Worm (Caenorhabditis elegans): Measurements from ENCODE around the gene srw-19.
A peak's percentile ranks its signal among the peaks of the same experiment; 100 is the strongest.

srw-19 gene

DNA sequence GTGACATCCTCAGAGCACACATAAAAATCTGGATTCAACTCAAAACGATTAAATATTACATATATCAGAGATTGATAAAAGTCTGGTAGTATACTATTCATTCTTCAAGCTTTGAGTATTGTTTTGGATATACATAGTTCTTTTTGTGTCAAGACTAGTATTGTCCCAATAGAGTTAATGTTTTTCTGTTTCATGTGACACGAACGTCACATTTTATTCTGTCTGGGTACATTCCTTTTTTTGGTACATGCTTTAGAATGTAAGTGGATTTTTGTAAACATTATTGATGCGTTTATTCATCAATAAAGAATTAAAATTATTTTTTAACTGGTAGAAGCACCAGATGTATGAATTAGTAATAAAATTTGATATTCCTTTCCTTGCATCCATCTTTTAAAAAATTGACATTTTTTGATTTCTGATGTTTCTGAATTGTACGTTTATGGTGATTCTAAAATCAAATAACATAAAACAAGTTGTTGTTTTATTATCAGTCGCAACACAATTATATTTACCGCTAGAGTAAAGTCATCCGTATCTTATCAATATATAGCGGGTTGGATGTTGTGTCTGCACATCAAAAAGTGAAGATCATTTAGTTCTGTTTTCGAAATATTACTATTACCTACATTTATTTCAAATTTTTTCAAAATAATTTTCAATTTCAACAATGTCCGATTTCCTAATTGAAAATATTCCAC, 34.8 kb upstream of the srw-19 start, which contains the start of the genes srt-22 and nhr-246:
Gene srt-22, minus strand, starts transcription at position 101 of the 701 bp plus-strand sequence.
Gene nhr-246, plus strand, starts transcription at position 651 of the 701 bp plus-strand sequence.
- TF ChIP-seq grh-1 (GFP tag; IDR thresholded peaks at IDR 0.05) (no peak), elt-2 (tag; optimal IDR thresholded peaks at IDR 0.05) (peak; percentile 11), ceh-88 (GFP tag; IDR thresholded peaks at IDR 0.05) (no peak), unc-98 (GFP tag; IDR thresholded peaks at IDR 0.05) (no peak)

- TF ChIP-seq ceh-8 (GFP tag; optimal IDR thresholded peaks at IDR 0.05) (no peak), ztf-11 (tag; optimal IDR thresholded peaks at IDR 0.05) (no peak), nhr-90 (tag; optimal IDR thresholded peaks at IDR 0.05; ENCODE audit: poor library complexity) (no peak), fkh-4 (tag; optimal IDR thresholded peaks at IDR 0.05; ENCODE audit: borderline replicate concordance) (no peak), egl-13 (tag; optimal IDR thresholded peaks at IDR 0.05) (no peak), zag-1 (tag; optimal IDR thresholded peaks at IDR 0.05) (no peak), nhr-19 (GFP tag; conservative IDR thresholded peaks at IDR 0.05) (no peak), nhr-20 (tag; optimal IDR thresholded peaks at IDR 0.05) (no peak), sptf-1 (tag; optimal IDR thresholded peaks at IDR 0.05) (no peak), tbx-2 (tag; optimal IDR thresholded peaks at IDR 0.05) (no peak), dsc-1 (tag; optimal IDR thresholded peaks at IDR 0.05) (no peak), nhr-47 (tag; optimal IDR thresholded peaks at IDR 0.05) (no peak), fkh-8 (tag; optimal IDR thresholded peaks at IDR 0.05) (no peak)
Measured at ce11 chrV:15313529-15313928, 32.4 kb upstream of the srw-19 start.

DNA sequence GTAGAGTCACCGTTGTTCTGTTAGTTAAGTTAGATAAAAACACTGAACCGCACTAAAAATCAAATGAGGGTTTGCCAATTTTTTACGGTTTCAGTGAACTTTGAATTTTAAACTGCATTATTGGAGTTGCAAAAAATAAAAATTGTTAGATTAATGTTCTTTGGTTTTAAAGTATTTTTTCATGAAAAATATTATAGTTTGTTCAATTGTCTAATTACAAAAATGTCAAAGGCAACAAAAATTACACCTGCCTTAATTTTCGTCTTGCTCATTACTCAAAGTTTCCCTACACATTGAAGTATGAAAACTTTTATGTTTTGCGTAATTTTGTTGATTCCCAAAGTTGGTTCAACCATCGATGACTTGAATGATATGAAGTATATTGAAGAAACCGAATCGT, 29.6 kb upstream of the srw-19 start, which contains the start of gene irld-62:
Gene irld-62, plus strand, starts transcription at position 301 of the 400 bp plus-strand sequence.
- TF ChIP-seq unc-62 (GFP tag; optimal IDR thresholded peaks at IDR 0.05) = no peak
- TF ChIP-seq jun-1 (tag; optimal IDR thresholded peaks at IDR 0.05) = no peak
- TF ChIP-seq sptf-1 (tag; optimal IDR thresholded peaks at IDR 0.05) = no peak
- no peak for TF ChIP-seq nhr-47 (tag; optimal IDR thresholded peaks at IDR 0.05)
- no peak for TF ChIP-seq snu-23 (GFP tag; optimal IDR thresholded peaks at IDR 0.05)
- no peak for TF ChIP-seq vab-15 (tag; optimal IDR thresholded peaks at IDR 0.05)
- no peak for TF ChIP-seq sup-37 (GFP tag; optimal IDR thresholded peaks at IDR 0.05)
- TF ChIP-seq nhr-11 (tag; optimal IDR thresholded peaks at IDR 0.05) = no peak
- TF ChIP-seq ztf-4 (tag; optimal IDR thresholded peaks at IDR 0.05) = no peak
- TF ChIP-seq nhr-237 (tag; optimal IDR thresholded peaks at IDR 0.05) = no peak
- TF ChIP-seq zip-4 (GFP tag; optimal IDR thresholded peaks at IDR 0.05) = no peak
- TF ChIP-seq elt-2 (tag; optimal IDR thresholded peaks at IDR 0.05) = no peak
- TF ChIP-seq dsc-1 (tag; optimal IDR thresholded peaks at IDR 0.05) = no peak
- TF ChIP-seq unc-30 (tag; optimal IDR thresholded peaks at IDR 0.05) = no peak

- TF ChIP-seq fkh-8 (tag; optimal IDR thresholded peaks at IDR 0.05) (peak; percentile 64), nhr-47 (tag; optimal IDR thresholded peaks at IDR 0.05) (peak; percentile 42), alr-1 (tag; optimal IDR thresholded peaks at IDR 0.05; ENCODE audit: borderline replicate concordance) (no peak), unc-130 (tag; optimal IDR thresholded peaks at IDR 0.05) (no peak), nhr-71 (tag; optimal IDR thresholded peaks at IDR 0.05) (peak; percentile 47), hlh-4 (tag; optimal IDR thresholded peaks at IDR 0.05) (peak; percentile 98), nhr-237 (tag; optimal IDR thresholded peaks at IDR 0.05) (no peak)
Measured at ce11 chrV:15309011-15309410, 27.8 kb upstream of the srw-19 start, which contains the start of gene srz-10. srz-10 (minus strand) TSS chrV:15309098.

DNA sequence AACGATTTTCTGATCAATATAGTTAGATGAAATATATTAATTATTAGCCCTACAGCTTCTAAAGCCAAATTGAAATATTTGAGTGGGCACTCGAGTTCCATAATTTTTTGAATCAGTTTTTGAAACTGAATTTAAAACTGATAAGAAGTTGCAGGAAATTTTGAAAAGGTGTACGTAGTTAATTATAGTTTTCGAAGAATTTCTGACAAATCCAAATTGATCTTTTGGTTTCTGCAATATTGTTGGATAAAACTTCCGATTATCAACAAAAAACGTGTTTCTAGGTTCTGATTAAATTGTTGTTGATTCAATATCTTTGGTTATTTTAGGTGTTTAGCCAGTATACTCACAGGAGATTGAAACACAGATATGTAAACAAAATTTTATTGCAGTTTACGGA, 25.6 kb upstream of the srw-19 start, which contains the start of gene T26H8.4:
Gene T26H8.4, minus strand, starts transcription at position 101 of the 400 bp plus-strand sequence.
- TF ChIP-seq alr-1 (tag; optimal IDR thresholded peaks at IDR 0.05; ENCODE audit: borderline replicate concordance) (no peak), fkh-10 (GFP tag; optimal IDR thresholded peaks at IDR 0.05) (no peak), pax-3 (tag; optimal IDR thresholded peaks at IDR 0.05) (peak; percentile 66)

Data from whole organism, L1 larva.